Worm (Caenorhabditis elegans): Measurements from ENCODE around the gene C17G10.13.
"Not testable (repeated sequence)": the region's sequence is repeated elsewhere in the genome, so short reads cannot be mapped to it uniquely, and the experiment has no call there.

DNA sequence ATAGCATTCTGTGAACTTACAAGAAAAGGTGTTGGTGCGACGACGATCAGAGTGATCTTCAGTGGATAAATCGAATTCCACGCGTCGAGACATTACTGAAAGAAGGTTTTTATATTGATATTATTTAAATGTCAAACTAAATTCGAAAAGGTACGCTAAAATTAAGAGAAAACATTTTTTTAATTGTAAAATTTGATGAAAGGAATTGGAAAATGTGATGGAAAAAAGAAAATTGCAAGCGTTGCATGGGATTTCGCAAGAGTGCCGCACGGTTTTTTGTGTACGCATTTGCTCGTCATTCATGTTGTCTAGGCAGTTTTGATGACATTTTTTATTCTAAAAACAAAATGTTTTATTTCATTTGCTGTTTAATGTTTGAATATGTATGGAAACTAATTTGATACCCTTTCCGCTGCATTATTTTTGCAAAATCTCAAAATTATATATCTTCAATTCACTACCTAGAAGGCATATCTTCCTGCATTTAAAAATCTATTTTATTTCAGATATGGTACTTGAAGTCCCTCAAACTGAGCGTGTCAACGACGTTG, 41.3 kb upstream of the C17G10.13 start, which contains the start of the genes F59E12.6 and npl-4.1:
- not testable (repeated sequence) for TF ChIP-seq mdl-1 (tag; optimal IDR thresholded peaks at IDR 0.05); mdt-29 (GFP tag; IDR thresholded peaks at IDR 0.05); nhr-10 (tag; optimal IDR thresholded peaks at IDR 0.05); zag-1 (tag; optimal IDR thresholded peaks at IDR 0.05); ZK337.2 (GFP tag; IDR thresholded peaks at IDR 0.05); dve-1 (tag; optimal IDR thresholded peaks at IDR 0.05; ENCODE audit: insufficient read depth); unc-130 (GFP tag; optimal IDR thresholded peaks at IDR 0.05); hlh-30 (tag; optimal IDR thresholded peaks at IDR 0.05; ENCODE audit: insufficient read depth); snpc-4 (tag; optimal IDR thresholded peaks at IDR 0.05); lsy-2 (tag; optimal IDR thresholded peaks at IDR 0.05); nhr-76 (tag; optimal IDR thresholded peaks at IDR 0.05); ces-1 (GFP tag; optimal IDR thresholded peaks at IDR 0.05); dmd-9 (GFP tag; IDR thresholded peaks at IDR 0.05); nhr-77 (tag; optimal IDR thresholded peaks at IDR 0.05)

All from whole organism, L4 larva.